Worm (Caenorhabditis elegans) whole organism, L3 larva: ENCODE data around the gene ctbp-1.

ENCODE experiments used
- ama-1 ChIP-seq: fragments of 150-350 bp; optimal IDR thresholded peaks from 2 replicates; lab custom pipeline; 2018
- ceh-16 ChIP-seq: sonication (generic microtip); optimal IDR thresholded peaks from 2 replicates; lab custom pipeline; 2017; ENCODE audit warnings: missing biosample characterization, missing genetic modification characterization
- elt-1 ChIP-seq: fragments of 150-350 bp; optimal IDR thresholded peaks from 2 replicates; lab custom pipeline; 2014; ENCODE audit warnings: missing biosample characterization, missing genetic modification characterization
- elt-3 ChIP-seq, 3 experiments: fragments of 150-350 bp in 1 of 3; sonication (generic microtip) in 2 of 3; optimal IDR thresholded peaks; 2 replicates in 2 of 3; 4 replicates in 1 of 3; lab custom pipeline; 2014 to 2017; ENCODE audit warnings: missing biosample characterization in 3 of 3, missing genetic modification characterization in 3 of 3
- nhr-28 ChIP-seq: fragments of 150-350 bp; optimal IDR thresholded peaks from 2 replicates; lab custom pipeline; 2014; ENCODE audit warnings: missing biosample characterization, missing genetic modification characterization

DNA sequence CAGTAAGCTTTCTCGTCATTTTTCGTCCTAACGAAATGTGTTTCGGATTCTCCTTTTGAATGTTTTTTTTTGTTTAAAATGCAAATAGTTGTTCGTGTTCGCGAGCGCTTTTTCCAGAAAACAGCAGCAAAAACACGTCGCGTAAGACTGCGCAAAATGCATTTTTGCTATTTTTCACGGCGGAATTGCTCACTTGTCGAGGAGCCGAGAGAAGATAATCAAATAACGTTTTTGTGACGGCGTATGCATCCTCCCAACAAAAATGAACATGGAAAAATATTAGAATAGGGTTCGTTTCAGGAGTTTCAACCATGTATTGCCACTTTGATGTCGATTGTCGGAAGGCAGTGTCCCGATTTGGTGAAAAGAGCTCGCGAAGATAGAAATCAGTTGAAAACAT, 14.5 kb downstream of the ctbp-1 start:
- TF ChIP-seq elt-3 (tag; optimal IDR thresholded peaks at IDR 0.05; lab: Kevin White, UChicago) (no peak), nhr-28 (tag; lab: Kevin White, UChicago) (no peak), ama-1 (no peak), ceh-16 (tag; lab: Kevin White, UChicago) (no peak), elt-1 (tag; lab: Kevin White, UChicago) (no peak)
